Worm (Caenorhabditis elegans): ENCODE results near the gene osg-1.

The osg-1 gene

DNA sequence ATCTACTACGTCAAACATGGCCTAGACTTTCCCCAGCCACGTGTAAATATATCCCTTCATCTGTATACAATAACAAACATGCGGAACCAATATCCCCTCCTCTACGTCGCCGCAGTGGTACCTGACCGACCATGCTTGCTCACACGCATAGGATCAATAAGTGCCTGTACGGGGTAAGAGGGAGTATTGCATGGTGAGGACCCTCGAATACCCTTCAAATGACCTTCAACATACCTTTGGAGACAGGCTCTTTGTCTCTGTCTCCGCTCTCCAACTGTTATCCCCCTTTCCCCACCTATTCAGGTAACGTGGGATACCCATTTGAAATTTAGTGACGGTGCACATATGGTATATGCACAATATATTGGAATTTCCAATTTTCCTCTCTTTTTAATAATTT lies 38.6 kb downstream of the osg-1 start, which contains the start of gene dex-1:
dex-1 (plus strand) TSS at position 132 of the 400 bp plus-strand sequence.
- TF ChIP-seq lin-13 (tag; optimal IDR thresholded peaks at IDR 0.05): no peak
- TF ChIP-seq tbx-8 (GFP tag; optimal IDR thresholded peaks at IDR 0.05): no peak
- TF ChIP-seq zip-8 (tag; optimal IDR thresholded peaks at IDR 0.05): peak; percentile 42
- no peak for TF ChIP-seq nhr-12 (tag; optimal IDR thresholded peaks at IDR 0.05)
- TF ChIP-seq nhr-2 (tag; optimal IDR thresholded peaks at IDR 0.05): peak; percentile 99
- TF ChIP-seq drap-1 (GFP tag; optimal IDR thresholded peaks at IDR 0.05): no peak
- no peak for TF ChIP-seq snpc-4 (tag; optimal IDR thresholded peaks at IDR 0.05)
- TF ChIP-seq elt-3 (tag; optimal IDR thresholded peaks at IDR 0.05): no peak
- TF ChIP-seq lsy-2 (tag; optimal IDR thresholded peaks at IDR 0.05): no peak
- TF ChIP-seq nhr-28 (tag; optimal IDR thresholded peaks at IDR 0.05): no peak

DNA sequence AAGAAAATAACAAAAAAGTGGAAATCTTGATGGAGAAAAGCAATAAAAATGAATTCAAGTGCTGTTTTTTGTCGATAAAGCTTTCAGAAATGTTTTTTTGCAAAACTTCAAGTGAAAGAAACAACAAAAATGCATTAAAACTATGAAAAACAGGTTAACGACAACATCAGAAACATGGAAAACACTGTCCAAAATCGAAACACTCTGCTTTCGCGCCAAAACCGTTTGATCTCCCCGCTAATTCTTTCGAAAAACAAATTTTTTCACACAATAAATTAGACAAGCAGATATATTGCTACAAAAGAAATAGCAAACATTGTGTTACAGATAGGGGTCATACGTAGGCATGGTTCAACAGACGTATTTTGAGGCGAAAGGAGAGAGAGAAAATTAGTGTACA lies 54.4 kb downstream of the osg-1 start:
- TF ChIP-seq nhr-28 (tag; optimal IDR thresholded peaks at IDR 0.05): no peak

DNA sequence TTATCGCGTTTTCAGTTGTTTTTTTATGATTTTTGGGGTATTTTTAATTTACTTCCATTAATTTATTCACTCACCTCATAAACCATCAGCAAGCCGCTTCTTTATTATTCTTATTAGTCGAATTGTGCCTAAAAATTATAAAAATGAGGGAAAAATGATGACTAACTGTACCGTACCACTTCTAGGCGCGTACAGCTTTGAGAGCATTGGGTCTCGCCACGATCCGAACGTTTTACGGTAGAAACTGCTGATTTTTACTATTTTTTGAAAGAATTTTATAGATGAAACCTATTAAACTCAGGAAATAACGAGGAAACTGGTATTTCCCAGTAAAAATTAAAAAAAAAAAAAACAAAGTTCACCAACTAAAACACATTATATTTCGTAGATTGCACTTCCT lies 55.7 kb downstream of the osg-1 start, which contains the start of gene D1044.6:
D1044.6 (minus strand) TSS at position 128 of the 400 bp plus-strand sequence.
- TF ChIP-seq zip-8 (tag; optimal IDR thresholded peaks at IDR 0.05) (no peak), sem-2 (GFP tag; optimal IDR thresholded peaks at IDR 0.05) (no peak), cnd-1 (tag; optimal IDR thresholded peaks at IDR 0.05) (no peak), lin-13 (tag; optimal IDR thresholded peaks at IDR 0.05) (no peak), elt-3 (tag; optimal IDR thresholded peaks at IDR 0.05) (no peak), tbx-8 (GFP tag; optimal IDR thresholded peaks at IDR 0.05) (no peak), nhr-28 (tag; optimal IDR thresholded peaks at IDR 0.05) (no peak), elt-1 (tag; optimal IDR thresholded peaks at IDR 0.05; ENCODE audit: borderline replicate concordance, insufficient read depth) (no peak), pha-4 (tag; optimal IDR thresholded peaks at IDR 0.05) (no peak), sptf-1 (tag; optimal IDR thresholded peaks at IDR 0.05) (no peak), nhr-237 (tag; optimal IDR thresholded peaks at IDR 0.05) (no peak)

DNA sequence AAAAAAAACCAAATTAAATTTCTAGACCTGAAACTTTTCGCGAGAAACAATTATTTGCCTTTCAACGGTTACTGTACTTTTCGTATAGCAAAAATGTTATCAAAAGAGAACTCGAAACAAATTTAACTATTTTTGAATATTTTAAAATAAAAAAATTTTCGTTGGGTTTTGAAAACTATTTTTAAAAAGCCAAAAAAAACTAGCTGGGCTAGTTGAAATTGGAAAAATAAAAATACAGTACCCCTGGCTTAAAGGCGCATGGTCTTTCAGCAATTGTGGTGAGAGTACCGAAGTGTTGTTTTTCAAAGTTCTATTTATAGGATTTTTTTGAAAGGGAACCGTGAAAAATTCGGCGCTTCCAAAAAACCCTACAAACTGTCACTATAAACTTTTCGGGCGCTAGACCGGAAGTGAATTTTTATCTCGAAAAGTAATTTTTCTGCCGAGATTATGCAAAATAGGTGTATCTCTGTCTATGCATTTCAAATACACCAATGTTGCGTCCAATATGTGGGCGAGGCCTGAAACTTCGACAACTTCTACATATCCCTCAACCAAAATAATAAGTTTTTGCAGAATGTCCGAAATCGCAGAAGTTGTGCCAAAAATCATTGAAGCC lies 56.5 kb downstream of the osg-1 start, which contains the start of gene D1044.1:
D1044.1 (plus strand) TSS at position 569 of the 619 bp plus-strand sequence.
- TF ChIP-seq nhr-28 (tag; optimal IDR thresholded peaks at IDR 0.05) (no peak), ham-2 (GFP tag; optimal IDR thresholded peaks at IDR 0.05) (no peak), elt-1 (tag; optimal IDR thresholded peaks at IDR 0.05; ENCODE audit: borderline replicate concordance, insufficient read depth) (no peak)

DNA sequence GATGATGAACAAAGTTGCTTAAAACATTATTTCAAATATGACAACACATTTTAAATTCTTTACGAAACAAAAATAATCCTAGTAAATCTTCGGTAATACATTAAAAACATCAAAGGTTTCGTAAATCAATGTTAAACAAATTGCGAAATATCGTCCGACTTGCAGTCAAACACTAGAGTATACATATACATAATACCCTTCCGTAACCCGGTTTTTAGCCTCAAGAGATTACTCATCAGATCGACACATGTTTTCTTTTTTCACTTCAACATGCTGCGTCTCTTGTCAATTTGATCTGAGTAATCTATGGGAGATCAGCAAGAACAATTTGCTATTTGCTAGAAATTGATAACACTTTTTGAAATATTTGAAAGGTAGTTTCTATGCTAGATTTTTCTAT lies 59.0 kb downstream of the osg-1 start:
- TF ChIP-seq unc-39 (tag; optimal IDR thresholded peaks at IDR 0.05) (no peak), nhr-2 (tag; optimal IDR thresholded peaks at IDR 0.05) (no peak), mep-1 (tag; optimal IDR thresholded peaks at IDR 0.05) (no peak), snpc-4 (tag; optimal IDR thresholded peaks at IDR 0.05) (no peak), nhr-237 (tag; optimal IDR thresholded peaks at IDR 0.05) (no peak)

DNA sequence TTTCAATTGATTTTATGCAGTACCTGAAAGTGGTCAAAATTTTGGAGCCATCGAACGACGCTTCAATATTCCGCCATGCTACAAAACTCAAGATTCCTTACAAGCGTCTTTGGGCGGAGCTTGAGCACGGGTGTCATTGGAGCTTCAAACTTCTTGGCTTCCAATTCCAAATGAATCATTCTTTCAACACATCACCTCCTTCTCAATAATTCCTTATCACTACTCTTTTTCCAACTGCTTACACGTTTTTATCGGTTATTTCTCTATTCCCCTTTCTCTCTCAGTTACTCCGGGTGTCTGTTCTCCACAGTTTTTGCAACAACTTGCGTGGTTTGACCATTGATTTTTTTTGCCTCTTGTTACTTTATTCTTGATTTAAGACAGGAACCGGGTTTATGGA lies 59.4 kb downstream of the osg-1 start, which contains the start of gene F09F7.5:
F09F7.5 (plus strand) TSS at position 258 of the 400 bp plus-strand sequence.
- TF ChIP-seq elt-3 (tag; optimal IDR thresholded peaks at IDR 0.05) (no peak), tbx-8 (GFP tag; optimal IDR thresholded peaks at IDR 0.05) (no peak), sptf-1 (tag; optimal IDR thresholded peaks at IDR 0.05) (no peak), blmp-1 (tag; optimal IDR thresholded peaks at IDR 0.05) (no peak), mls-2 (tag; optimal IDR thresholded peaks at IDR 0.05) (no peak), snpc-4 (tag; optimal IDR thresholded peaks at IDR 0.05) (no peak), nhr-2 (tag; optimal IDR thresholded peaks at IDR 0.05) (no peak), lin-32 (GFP tag; optimal IDR thresholded peaks at IDR 0.05) (no peak), lsy-2 (tag; optimal IDR thresholded peaks at IDR 0.05) (no peak), flh-1 (GFP tag; optimal IDR thresholded peaks at IDR 0.05) (no peak), nhr-12 (tag; optimal IDR thresholded peaks at IDR 0.05) (no peak), sem-2 (GFP tag; optimal IDR thresholded peaks at IDR 0.05) (no peak), ceh-43 (GFP tag; optimal IDR thresholded peaks at IDR 0.05) (no peak)
